Worm (Caenorhabditis elegans) whole organism, late embryonic: ENCODE results near the gene Y42A5A.5.

ENCODE experiments used
- ceh-19 ChIP-seq: fragments of 200-800 bp; sonication (Bioruptor generic); optimal IDR thresholded peaks from 2 replicates; lab custom pipeline; 2018; ENCODE audit warnings: mild to moderate bottlenecking, missing genetic modification characterization, missing compliant biosample characterization
- ceh-2 ChIP-seq: sonication (generic microtip); optimal IDR thresholded peaks from 2 replicates; lab custom pipeline; 2016; ENCODE audit warnings: missing genotype, missing genetic modification characterization, missing compliant biosample characterization
- ceh-22 ChIP-seq: sonication (generic microtip); optimal IDR thresholded peaks from 2 replicates; lab custom pipeline; 2017; ENCODE audit warnings: missing biosample characterization, missing genetic modification characterization
- ets-4 ChIP-seq: sonication (generic microtip); optimal IDR thresholded peaks from 2 replicates; lab custom pipeline; 2016; ENCODE audit warnings: missing genetic modification characterization, missing compliant biosample characterization
- hlh-8 ChIP-seq: sonication (generic microtip); optimal IDR thresholded peaks from 2 replicates; lab custom pipeline; 2016; ENCODE audit warnings: missing genotype, missing genetic modification characterization, missing compliant biosample characterization
- lin-11 ChIP-seq: fragments of 200-800 bp; sonication (Bioruptor generic); optimal IDR thresholded peaks from 2 replicates; lab custom pipeline; 2018; ENCODE audit warnings: mild to moderate bottlenecking, missing genetic modification characterization, missing compliant biosample characterization
- pha-2 ChIP-seq: sonication (generic microtip); optimal IDR thresholded peaks from 2 replicates; lab custom pipeline; 2017; ENCODE audit warnings: mild to moderate bottlenecking, missing genetic modification characterization, missing compliant biosample characterization
- pha-4 ChIP-seq: fragments of 150-350 bp; optimal IDR thresholded peaks from 2 replicates; lab custom pipeline; 2018; ENCODE audit warnings: missing biosample characterization, missing genetic modification reagents, missing genetic modification characterization
- tbx-2 ChIP-seq: sonication (generic microtip); optimal IDR thresholded peaks from 2 replicates; lab custom pipeline; 2016; ENCODE audit warnings: missing genetic modification characterization, missing compliant biosample characterization
- unc-42 ChIP-seq: sonication (generic microtip); optimal IDR thresholded peaks from 2 replicates; lab custom pipeline; 2016; ENCODE audit warnings: missing genotype, missing genetic modification characterization, missing compliant biosample characterization

- TF ChIP-seq ceh-22, result no peak
- no peak for TF ChIP-seq lin-11
- TF ChIP-seq tbx-2, result no peak
- no peak for TF ChIP-seq ceh-2 (tag; lab: Kevin White, UChicago)
- no peak for TF ChIP-seq unc-42 (tag; lab: Kevin White, UChicago)
- TF ChIP-seq ets-4 (tag; lab: Kevin White, UChicago), result no peak
- TF ChIP-seq pha-4 (tag; lab: Kevin White, UChicago), result no peak
- no peak for TF ChIP-seq hlh-8
- TF ChIP-seq ceh-19 (GFP tag; lab: Kevin White, UChicago), result no peak
- TF ChIP-seq pha-2, result no peak
Measured at ce11 chrV:11073354-11073753, 36.2 kb downstream of the Y42A5A.5 start.
